Fruit fly (Drosophila melanogaster) whole organism, embryonic: ENCODE measurements around the gene Nin.

Experiments
- Bdp1 ChIP-seq: fragments of 200-800 bp; sonication (Bioruptor generic); optimal IDR thresholded peaks from 3 replicates; lab custom pipeline; 2016; ENCODE audit warnings: missing biosample characterization, missing genetic modification characterization
- CG17612 ChIP-seq: fragments of 200-800 bp; sonication (Bioruptor generic); IDR thresholded peaks from 2 replicates; pipeline ENCODE4 v1.3.6; 2022; ENCODE audit warnings: missing biosample characterization, missing genetic modification characterization
- Dp ChIP-seq: fragments of 200-800 bp; sonication (Bioruptor generic); optimal IDR thresholded peaks from 2 replicates; lab custom pipeline; 2018; ENCODE audit warnings: missing biosample characterization, mild to moderate bottlenecking, missing genetic modification characterization, moderate library complexity
- E2f1 ChIP-seq: fragments of 200-800 bp; sonication (Bioruptor generic); IDR thresholded peaks from 2 replicates; pipeline ENCODE4 v1.3.6; 2022; ENCODE audit warnings: missing biosample characterization, missing genetic modification characterization
- fd96Cb ChIP-seq: fragments of 200-800 bp; sonication (Bioruptor generic); optimal IDR thresholded peaks from 2 replicates; lab custom pipeline; 2018; ENCODE audit warnings: missing biosample characterization, mild to moderate bottlenecking, missing genetic modification characterization, moderate library complexity
- pnt ChIP-seq: fragments of 200-800 bp; sonication (Bioruptor generic); optimal IDR thresholded peaks from 3 replicates; lab custom pipeline; 2016; ENCODE audit warnings: missing biosample characterization, missing genetic modification characterization

DNA sequence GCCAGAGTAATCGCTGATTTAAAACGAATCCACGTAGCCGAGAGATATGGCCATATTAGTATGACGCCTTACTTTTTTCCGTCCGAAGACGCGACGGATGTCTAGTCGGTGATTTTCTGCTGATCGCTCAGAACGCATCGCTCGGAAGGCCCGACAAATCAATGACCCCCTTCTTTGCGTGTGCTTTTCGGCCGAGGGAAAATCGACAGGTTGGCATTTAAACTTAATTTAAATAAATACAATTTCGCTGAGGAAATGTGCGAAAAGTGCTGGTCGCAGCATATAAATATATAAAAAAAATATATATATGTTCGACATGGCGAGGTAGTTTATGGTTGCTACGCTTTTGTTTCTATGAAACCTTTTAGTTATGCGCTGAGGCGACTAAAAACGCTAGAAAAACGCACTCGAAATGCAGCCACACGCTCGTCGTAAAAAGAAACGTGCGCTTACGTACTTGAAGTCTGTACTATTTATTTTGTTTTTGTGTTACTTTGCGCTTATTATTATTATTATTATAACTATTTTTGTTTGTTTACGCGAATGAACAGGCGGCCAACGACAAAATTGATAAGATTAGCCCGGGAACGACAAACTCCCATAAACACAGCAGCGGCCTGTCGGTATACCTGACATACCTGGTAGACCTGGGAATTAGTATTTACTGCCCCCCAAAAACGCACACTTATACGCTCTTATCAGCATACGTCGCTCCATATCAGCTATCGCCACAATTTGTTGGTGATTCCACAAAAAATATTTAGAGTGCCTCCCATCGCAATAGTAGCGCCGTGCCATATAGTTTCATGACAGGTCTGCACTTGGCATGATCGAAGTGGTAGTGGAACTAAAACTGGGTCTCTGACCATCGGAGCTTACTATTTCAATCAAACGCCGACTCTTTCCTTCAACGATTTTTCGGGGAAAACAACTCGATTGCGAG is 45.1 kb downstream of the Nin start:
- TF ChIP-seq Dp (GFP tag; lab: Kevin White, UChicago) (no peak), CG17612 (GFP tag; lab: Robert Waterston, UW) (no peak), Bdp1 (no peak), fd96Cb (tag; lab: Kevin White, UChicago) (no peak), E2f1 (no peak), pnt (GFP tag; lab: Kevin White, UChicago) (no peak)
